Worm (Caenorhabditis elegans): ENCODE data around the gene acd-3.

- TF ChIP-seq elt-1 (tag; optimal IDR thresholded peaks at IDR 0.05) (no peak), lsy-12 (tag; optimal IDR thresholded peaks at IDR 0.05) (no peak), nhr-11 (tag; optimal IDR thresholded peaks at IDR 0.05) (peak; percentile 6), pha-4 (tag; optimal IDR thresholded peaks at IDR 0.05) (peak; percentile 54), aly-2 (tag; optimal IDR thresholded peaks at IDR 0.05) (no peak), zag-1 (tag; optimal IDR thresholded peaks at IDR 0.05) (no peak), ZK546.5 (tag; optimal IDR thresholded peaks at IDR 0.05) (no peak), elt-3 (tag; optimal IDR thresholded peaks at IDR 0.05) (no peak)
Measured at ce11 chrX:14810718-14811117, 38.4 kb upstream of the acd-3 start, which contains the start of gene atf-4.
